Fruit fly (Drosophila melanogaster) whole organism, pupa: Measurements from ENCODE around the gene Awh.

Experiments used
- CG10348 ChIP-seq: fragments of 200-800 bp; sonication (Bioruptor generic); IDR thresholded peaks from 2 replicates; pipeline ENCODE4 v1.3.6; 2022; ENCODE audit warnings: missing biosample characterization, missing genetic modification characterization
- CG12605 ChIP-seq: fragments of 200-800 bp; sonication (Bioruptor generic); IDR thresholded peaks from 2 replicates; pipeline ENCODE4 v1.3.6; 2022; ENCODE audit warnings: missing biosample characterization, missing genetic modification characterization
- CG13204 ChIP-seq: fragments of 200-800 bp; sonication (Bioruptor generic); optimal IDR thresholded peaks from 2 replicates; lab custom pipeline; 2018; ENCODE audit warnings: missing biosample characterization, mild to moderate bottlenecking, missing genetic modification characterization, moderate library complexity
- CG14655 ChIP-seq: fragments of 200-800 bp; sonication (Bioruptor generic); optimal IDR thresholded peaks from 3 replicates; lab custom pipeline; 2017; ENCODE audit warnings: mild to moderate bottlenecking, missing biosample characterization, missing genetic modification reagents, missing genetic modification characterization
- CG15710 ChIP-seq: fragments of 200-800 bp; sonication (Bioruptor generic); optimal IDR thresholded peaks from 2 replicates; lab custom pipeline; 2018; ENCODE audit warnings: missing biosample characterization, mild to moderate bottlenecking, missing genetic modification characterization, moderate library complexity
- CG17806 ChIP-seq: fragments of 200-800 bp; sonication (Bioruptor generic); optimal IDR thresholded peaks from 2 replicates; lab custom pipeline; 2018; ENCODE audit warnings: missing biosample characterization, mild to moderate bottlenecking, missing genetic modification characterization, moderate library complexity
- CG32121 ChIP-seq: fragments of 200-800 bp; sonication (Bioruptor generic); IDR thresholded peaks from 2 replicates; pipeline ENCODE4 v1.3.6; 2022; ENCODE audit warnings: missing biosample characterization, missing genetic modification characterization
- CG34367 ChIP-seq: fragments of 200-800 bp; sonication (Bioruptor generic); optimal IDR thresholded peaks from 2 replicates; lab custom pipeline; 2018; ENCODE audit warnings: missing biosample characterization, mild to moderate bottlenecking, missing genetic modification characterization
- CG4496 ChIP-seq: fragments of 200-800 bp; sonication (Bioruptor generic); IDR thresholded peaks from 3 replicates; pipeline ENCODE4 v1.3.6; 2022; ENCODE audit warnings: missing biosample characterization, missing genetic modification characterization
- CG8159 ChIP-seq: fragments of 200-800 bp; sonication (Bioruptor generic); optimal IDR thresholded peaks from 3 replicates; lab custom pipeline; 2018; ENCODE audit warnings: missing biosample characterization, mild to moderate bottlenecking, missing genetic modification characterization, moderate library complexity
- CG8301 ChIP-seq: fragments of 200-800 bp; sonication (Bioruptor generic); optimal IDR thresholded peaks from 2 replicates; lab custom pipeline; 2018; ENCODE audit warnings: missing biosample characterization, mild to moderate bottlenecking, missing genetic modification characterization
- CG9948 ChIP-seq: fragments of 200-800 bp; sonication (Bioruptor generic); optimal IDR thresholded peaks from 2 replicates; lab custom pipeline; 2018; ENCODE audit warnings: missing biosample characterization, mild to moderate bottlenecking, missing genetic modification characterization, moderate library complexity
- D1 ChIP-seq: fragments of 200-800 bp; sonication (Bioruptor generic); optimal IDR thresholded peaks from 2 replicates; lab custom pipeline; 2018; ENCODE audit warnings: missing biosample characterization, mild to moderate bottlenecking, missing genetic modification characterization, moderate library complexity
- EcR ChIP-seq: fragments of 200-800 bp; sonication (Bioruptor generic); optimal IDR thresholded peaks from 3 replicates; lab custom pipeline; 2019; ENCODE audit warnings: missing biosample characterization, missing genetic modification characterization, mild to moderate bottlenecking, moderate library complexity, missing genetic modification reagents
- Ets98B ChIP-seq: fragments of 200-800 bp; sonication (Bioruptor generic); IDR thresholded peaks from 2 replicates; pipeline ENCODE4 v1.3.6; 2022; ENCODE audit warnings: missing biosample characterization, missing genetic modification characterization
- Pif1A ChIP-seq: fragments of 200-800 bp; sonication (Bioruptor generic); optimal IDR thresholded peaks from 3 replicates; lab custom pipeline; 2016; ENCODE audit warnings: missing biosample characterization, missing genetic modification characterization
- Pif1B ChIP-seq: fragments of 200-800 bp; sonication (Bioruptor generic); optimal IDR thresholded peaks from 3 replicates; lab custom pipeline; 2016; ENCODE audit warnings: missing biosample characterization, missing genetic modification characterization
- Snoo ChIP-seq: fragments of 200-800 bp; sonication (Bioruptor generic); optimal IDR thresholded peaks from 3 replicates; lab custom pipeline; 2017; ENCODE audit warnings: missing biosample characterization, mild to moderate bottlenecking, missing genetic modification characterization, inconsistent platforms
- fd96Ca ChIP-seq: fragments of 200-800 bp; sonication (Bioruptor generic); IDR thresholded peaks from 3 replicates; pipeline ENCODE4 v1.3.6; 2022; ENCODE audit warnings: missing biosample characterization, missing genetic modification characterization
- gl ChIP-seq: fragments of 200-800 bp; sonication (Bioruptor generic); optimal IDR thresholded peaks from 2 replicates; lab custom pipeline; 2018; ENCODE audit warnings: missing biosample characterization, mild to moderate bottlenecking, missing genetic modification characterization
- rn ChIP-seq: fragments of 200-800 bp; sonication (Bioruptor generic); IDR thresholded peaks from 2 replicates; pipeline ENCODE4 v1.3.6; 2022; ENCODE audit warnings: missing biosample characterization, missing genetic modification characterization

Gene Awh

dm6 chr3L:3816254-3816653 is 29.8 kb upstream of the Awh start, which contains the start of gene Acp63F:
Gene Acp63F (minus strand): TSS chr3L:3816354.
- TF ChIP-seq D1 (tag; lab: Kevin White, UChicago) (no peak), Pif1B (GFP tag; lab: Kevin White, UChicago) (no peak), CG32121 (GFP tag; lab: Robert Waterston, UW) (no peak), CG10348 (GFP tag; lab: Robert Waterston, UW) (no peak), CG14655 (no peak), rn (GFP tag; lab: Robert Waterston, UW) (no peak), CG4496 (no peak), CG15710 (no peak), EcR (GFP tag; lab: Kevin White, UChicago) (no peak), CG17806 (no peak), fd96Ca (no peak), CG8159 (tag; lab: Kevin White, UChicago) (no peak), Ets98B (GFP tag; lab: Robert Waterston, UW) (no peak), CG9948 (tag; lab: Kevin White, UChicago) (no peak), CG12605 (GFP tag; lab: Robert Waterston, UW) (no peak)
- TF ChIP-seq, all 21 proteins: peak for 0

dm6 chr3L:3816772-3817483 is 29.1 kb upstream of the Awh start:
- peak; percentile 80 for TF ChIP-seq EcR (GFP tag; lab: Kevin White, UChicago)
- TF ChIP-seq CG15710, result peak; percentile 12
- peak; percentile 18; the same call in 1 of the 2 replicates for TF ChIP-seq CG32121 (GFP tag; lab: Robert Waterston, UW)
- peak; percentile 44 for TF ChIP-seq CG8301 (tag; lab: Kevin White, UChicago)
- peak; percentile 68; the same call in 2 of the 3 replicates for TF ChIP-seq CG4496
- no peak for TF ChIP-seq CG9948 (tag; lab: Kevin White, UChicago)
- TF ChIP-seq CG13204 (GFP tag; lab: Kevin White, UChicago), result no peak
- peak; percentile 37 for TF ChIP-seq CG17806
- no peak for TF ChIP-seq rn (GFP tag; lab: Robert Waterston, UW)
- TF ChIP-seq Ets98B (GFP tag; lab: Robert Waterston, UW), result peak; percentile 17; the same call in 1 of the 2 replicates
- TF ChIP-seq D1 (tag; lab: Kevin White, UChicago), result no peak
- TF ChIP-seq Snoo (tag; lab: Kevin White, UChicago), result peak; percentile 35
- TF ChIP-seq gl, result peak; percentile 84
- peak; percentile 69 for TF ChIP-seq Pif1B (GFP tag; lab: Kevin White, UChicago)
- TF ChIP-seq CG8159 (tag; lab: Kevin White, UChicago), result peak; percentile 44
- TF ChIP-seq CG12605 (GFP tag; lab: Robert Waterston, UW), result peak; percentile 56
- no peak for TF ChIP-seq Pif1A (GFP tag; lab: Kevin White, UChicago)
- TF ChIP-seq CG14655, result no peak
- no peak for TF ChIP-seq fd96Ca
- peak; percentile 42 for TF ChIP-seq CG34367 (tag; lab: Kevin White, UChicago)
- no peak for TF ChIP-seq CG10348 (GFP tag; lab: Robert Waterston, UW)

dm6 chr3L:3818566-3819325 is 27.3 kb upstream of the Awh start, which contains the start of gene enc:
Gene enc (plus strand): TSS chr3L:3818679.
- no peak for TF ChIP-seq CG8159 (tag; lab: Kevin White, UChicago)
- TF ChIP-seq D1 (tag; lab: Kevin White, UChicago), result peak; percentile 31

dm6 chr3L:3824790-3825484 is 21.1 kb upstream of the Awh start, which contains the start of gene Rdh:
Gene Rdh (plus strand): TSS chr3L:3825449.
- peak; percentile 79 for TF ChIP-seq CG8159 (tag; lab: Kevin White, UChicago)
- TF ChIP-seq CG32121 (GFP tag; lab: Robert Waterston, UW), result no peak
- TF ChIP-seq Ets98B (GFP tag; lab: Robert Waterston, UW), result no peak
- TF ChIP-seq Pif1A (GFP tag; lab: Kevin White, UChicago), result peak; percentile 39
- no peak for TF ChIP-seq D1 (tag; lab: Kevin White, UChicago)
- 0 out of 2 replicates have a peak, but pooled peaks have one; percentile 15 for TF ChIP-seq CG12605 (GFP tag; lab: Robert Waterston, UW)
- no peak for TF ChIP-seq fd96Ca
- no peak for TF ChIP-seq EcR (GFP tag; lab: Kevin White, UChicago)
- peak; percentile 63 for TF ChIP-seq CG14655
- peak; percentile 46 for TF ChIP-seq CG9948 (tag; lab: Kevin White, UChicago)
- TF ChIP-seq CG10348 (GFP tag; lab: Robert Waterston, UW), result no peak
- no peak for TF ChIP-seq CG13204 (GFP tag; lab: Kevin White, UChicago)
- no peak for TF ChIP-seq gl
- TF ChIP-seq CG15710, result peak; percentile 63
- TF ChIP-seq CG17806, result peak; percentile 60
- TF ChIP-seq Pif1B (GFP tag; lab: Kevin White, UChicago), result peak; percentile 1
- no peak for TF ChIP-seq Snoo (tag; lab: Kevin White, UChicago)
- peak; percentile 35 for TF ChIP-seq CG8301 (tag; lab: Kevin White, UChicago)
- peak; percentile 37; the same call in 2 of the 3 replicates for TF ChIP-seq CG4496
- no peak for TF ChIP-seq rn (GFP tag; lab: Robert Waterston, UW)
- peak; percentile 32 for TF ChIP-seq CG34367 (tag; lab: Kevin White, UChicago)

- TF ChIP-seq CG17806 (no peak), CG8301 (tag; lab: Kevin White, UChicago) (no peak), CG8159 (tag; lab: Kevin White, UChicago) (no peak)
These were observed 20.6 kb upstream of the Awh start for dm6 chr3L:3825485-3825813.
